Fruit fly (Drosophila melanogaster): ENCODE measurements around the gene Ctr9.

Ctr9 gene

DNA sequence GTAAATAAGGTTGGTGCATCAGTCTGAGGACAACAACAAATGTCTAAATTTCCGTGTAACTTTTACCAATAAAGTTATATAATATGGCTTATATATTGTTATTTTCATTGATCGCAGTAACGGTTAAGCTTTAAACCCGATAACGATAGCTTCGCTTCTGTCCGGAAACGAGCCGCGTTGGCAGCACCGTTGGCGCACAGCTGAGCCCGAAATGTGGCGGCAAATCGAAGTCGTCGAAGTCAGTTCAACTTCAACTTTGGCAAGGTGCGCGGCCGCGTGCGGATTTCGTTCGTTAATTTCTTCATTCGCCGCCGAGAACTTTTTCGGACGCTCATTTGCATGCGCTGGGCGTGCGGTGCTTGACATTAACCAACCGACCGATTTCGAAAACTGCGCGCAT, 11.2 kb downstream of the Ctr9 start, which contains the start of gene Myo61F:
Gene Myo61F, plus strand, starts transcription at position 240 of the 400 bp plus-strand sequence.
- TF ChIP-seq Rel (GFP tag; optimal IDR thresholded peaks at IDR 0.05), result no peak
- peak; percentile 38 for TF ChIP-seq Rel (tag; optimal IDR thresholded peaks at IDR 0.05)
- TF ChIP-seq Hr78 (GFP tag; optimal IDR thresholded peaks at IDR 0.05), result no peak

DNA sequence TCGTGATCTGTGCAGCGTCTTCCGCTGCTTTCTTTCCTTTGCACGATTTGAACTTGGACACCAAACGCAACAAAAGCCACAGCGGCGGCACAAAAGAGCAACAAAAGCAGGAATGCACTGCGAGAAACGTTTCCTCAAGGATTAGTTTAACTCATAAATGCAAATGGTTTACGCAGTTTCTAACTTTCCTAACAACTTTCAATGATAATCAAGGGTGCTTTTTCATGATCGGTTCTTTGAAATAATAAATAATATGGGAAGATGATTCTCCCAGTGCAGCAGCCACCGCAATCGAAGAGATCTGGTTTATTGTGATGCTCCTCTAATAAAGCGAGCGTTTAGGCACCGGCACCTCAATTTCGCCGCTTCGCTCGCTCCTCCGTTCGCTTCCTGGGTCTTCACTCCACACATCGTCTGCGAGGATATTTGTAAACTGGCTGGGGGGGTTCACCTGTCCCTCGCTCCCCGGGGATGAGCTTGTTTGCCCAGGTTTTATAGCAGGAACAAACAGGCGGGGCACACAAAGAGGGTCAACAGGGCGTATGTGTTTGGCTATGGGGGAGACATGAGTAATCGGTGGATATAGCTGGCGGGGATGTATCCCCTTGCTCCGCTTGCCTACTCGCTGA, 12.2 kb downstream of the Ctr9 start:
- TF ChIP-seq GATAd (GFP tag; optimal IDR thresholded peaks at IDR 0.05), result peak; percentile 76
- TF ChIP-seq rgr (GFP tag; optimal IDR thresholded peaks at IDR 0.05), result peak; percentile 97
- TF ChIP-seq lola (GFP tag; optimal IDR thresholded peaks at IDR 0.05), result no peak
- peak; percentile 96 for TF ChIP-seq psq (GFP tag; optimal IDR thresholded peaks at IDR 0.05)
- TF ChIP-seq pan (optimal IDR thresholded peaks at IDR 0.05), result no peak
- peak; percentile 83 for TF ChIP-seq Hr83 (GFP tag; optimal IDR thresholded peaks at IDR 0.05; ENCODE audit: poor library complexity, severe bottlenecking)
- TF ChIP-seq Vsx2 (GFP tag; optimal IDR thresholded peaks at IDR 0.05; ENCODE audit: partially characterized antibody), result no peak
- TF ChIP-seq Hr78 (GFP tag; optimal IDR thresholded peaks at IDR 0.05), result no peak
- no peak for TF ChIP-seq dl (GFP tag; optimal IDR thresholded peaks at IDR 0.05; ENCODE audit: insufficient read depth in 1 of 2, partially characterized antibody in 2 of 2)
- TF ChIP-seq Rel (GFP tag; optimal IDR thresholded peaks at IDR 0.05), result peak; percentile 95
- TF ChIP-seq Rel (tag; optimal IDR thresholded peaks at IDR 0.05), result peak; percentile 79
- peak; percentile 98 for TF ChIP-seq fru (GFP tag; optimal IDR thresholded peaks at IDR 0.05)
- TF ChIP-seq brk (GFP tag; optimal IDR thresholded peaks at IDR 0.05), result no peak
- no peak for TF ChIP-seq Dfd (GFP tag; optimal IDR thresholded peaks at IDR 0.05)
- peak; percentile 98 for TF ChIP-seq br (GFP tag; optimal IDR thresholded peaks at IDR 0.05)
- TF ChIP-seq ey (GFP tag; optimal IDR thresholded peaks at IDR 0.05), result peak; percentile 98
- peak; percentile 98 for TF ChIP-seq h (GFP tag; optimal IDR thresholded peaks at IDR 0.05)
- no peak for TF ChIP-seq Abd-B (GFP tag; optimal IDR thresholded peaks at IDR 0.05)
- no peak for TF ChIP-seq N (GFP tag; optimal IDR thresholded peaks at IDR 0.05)
- TF ChIP-seq HLH106 (tag; optimal IDR thresholded peaks at IDR 0.05), result peak; percentile 96
- no peak for TF ChIP-seq tai (GFP tag; optimal IDR thresholded peaks at IDR 0.05)
- TF ChIP-seq sv (GFP tag; optimal IDR thresholded peaks at IDR 0.05), result peak; percentile 49
- peak; percentile 97 for TF ChIP-seq Hnf4 (GFP tag; optimal IDR thresholded peaks at IDR 0.05)
- no peak for TF ChIP-seq usp (GFP tag; optimal IDR thresholded peaks at IDR 0.05)
- no peak for TF ChIP-seq Myc (optimal IDR thresholded peaks at IDR 0.05)
- no peak for TF ChIP-seq CrebA (GFP tag; optimal IDR thresholded peaks at IDR 0.05; ENCODE audit: borderline replicate concordance)
- TF ChIP-seq Jra (GFP tag; optimal IDR thresholded peaks at IDR 0.05), result peak; percentile 94
- peak; percentile 86 for TF ChIP-seq CG9705 (GFP tag; optimal IDR thresholded peaks at IDR 0.05)
- peak; percentile 97 for TF ChIP-seq Sp1 (GFP tag; optimal IDR thresholded peaks at IDR 0.05)
- peak; percentile 88 for TF ChIP-seq dsf (GFP tag; optimal IDR thresholded peaks at IDR 0.05; ENCODE audit: borderline replicate concordance)
- TF ChIP-seq woc (GFP tag; optimal IDR thresholded peaks at IDR 0.05), result peak; percentile 97
- TF ChIP-seq sage (GFP tag; optimal IDR thresholded peaks at IDR 0.05), result no peak
- TF ChIP-seq Dif (GFP tag; optimal IDR thresholded peaks at IDR 0.05; ENCODE audit: partially characterized antibody), result peak; percentile 38
- peak; percentile 94 for TF ChIP-seq CG32264 (GFP tag; optimal IDR thresholded peaks at IDR 0.05)
- TF ChIP-seq jim (GFP tag; optimal IDR thresholded peaks at IDR 0.05), result no peak
- peak; percentile 92 for TF ChIP-seq dmrt93B (GFP tag; optimal IDR thresholded peaks at IDR 0.05)
- peak; percentile 77 for TF ChIP-seq Mio (GFP tag; optimal IDR thresholded peaks at IDR 0.05)
- TF ChIP-seq OdsH (GFP tag; optimal IDR thresholded peaks at IDR 0.05), result peak; percentile 97
- TF ChIP-seq foxo (GFP tag; optimal IDR thresholded peaks at IDR 0.05), result peak; percentile 93 to 98
